Worm (Caenorhabditis elegans): ENCODE measurements around the gene cul-4.

ce11 chrII:7331224-7331623 lies 29.3 kb downstream of the cul-4 start, which contains the start of gene npax-1:
- TF ChIP-seq elt-3 (tag; optimal IDR thresholded peaks at IDR 0.05) (no peak), unc-39 (tag; optimal IDR thresholded peaks at IDR 0.05) (no peak), fos-1 (tag; optimal IDR thresholded peaks at IDR 0.05) (no peak), gmeb-1 (tag; optimal IDR thresholded peaks at IDR 0.05) (no peak), snpc-4 (tag; optimal IDR thresholded peaks at IDR 0.05) (no peak), ztf-11 (tag; optimal IDR thresholded peaks at IDR 0.05) (no peak), lsy-2 (tag; optimal IDR thresholded peaks at IDR 0.05) (no peak), unc-62 (GFP tag; optimal IDR thresholded peaks at IDR 0.05) (no peak), aly-2 (tag; optimal IDR thresholded peaks at IDR 0.05) (no peak), crh-2 (tag; optimal IDR thresholded peaks at IDR 0.05) (no peak)
